Fruit fly (Drosophila melanogaster): ENCODE data around the gene Mon1.

Gene Mon1

DNA sequence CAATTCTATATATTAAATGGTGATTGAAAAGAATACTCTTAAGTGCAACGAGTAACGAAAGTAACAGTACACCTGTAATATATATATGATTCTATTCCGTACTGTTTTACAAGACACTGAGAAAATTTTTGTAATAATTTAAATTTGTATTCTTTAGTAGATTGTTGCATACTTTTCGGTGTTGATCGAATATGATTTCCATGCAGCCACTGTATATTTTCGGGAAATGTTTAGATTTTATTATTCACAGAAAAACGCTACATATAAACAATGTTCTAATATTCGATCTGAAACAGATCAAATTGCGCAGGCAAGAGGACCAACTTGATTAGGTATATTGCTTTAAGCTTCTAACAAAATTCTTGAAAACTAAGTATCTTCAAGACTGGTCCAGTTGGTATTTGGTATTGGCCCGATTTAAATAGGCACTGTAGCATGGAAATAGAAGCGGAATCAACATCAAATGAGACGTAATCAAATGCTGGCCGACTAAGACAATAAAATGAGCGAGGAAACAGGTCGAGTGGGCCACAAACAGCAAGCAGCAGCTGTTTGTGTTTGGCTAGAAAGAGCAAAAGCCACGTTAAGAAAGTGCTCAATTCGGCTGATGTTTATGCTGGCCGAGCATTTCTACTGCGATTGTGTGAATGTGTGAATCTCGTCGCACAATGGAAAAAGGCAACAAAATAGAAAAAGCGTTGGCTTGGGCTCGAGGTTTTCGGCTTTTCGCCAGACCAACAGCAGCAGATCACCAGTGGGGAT, 38.0 kb upstream of the Mon1 start, which contains the start of gene CG15629:
Gene CG15629 (plus strand): TSS at position 749 of the 762 bp plus-strand sequence.
- TF ChIP-seq Dif (GFP tag; optimal IDR thresholded peaks at IDR 0.05; ENCODE audit: partially characterized antibody) (no peak), brk (GFP tag; optimal IDR thresholded peaks at IDR 0.05) (peak; percentile 40), CrebA (GFP tag; optimal IDR thresholded peaks at IDR 0.05; ENCODE audit: borderline replicate concordance) (no peak), N (GFP tag; optimal IDR thresholded peaks at IDR 0.05) (peak; percentile 18), Myc (optimal IDR thresholded peaks at IDR 0.05) (peak; percentile 81), tai (GFP tag; optimal IDR thresholded peaks at IDR 0.05) (peak; percentile 49)

DNA sequence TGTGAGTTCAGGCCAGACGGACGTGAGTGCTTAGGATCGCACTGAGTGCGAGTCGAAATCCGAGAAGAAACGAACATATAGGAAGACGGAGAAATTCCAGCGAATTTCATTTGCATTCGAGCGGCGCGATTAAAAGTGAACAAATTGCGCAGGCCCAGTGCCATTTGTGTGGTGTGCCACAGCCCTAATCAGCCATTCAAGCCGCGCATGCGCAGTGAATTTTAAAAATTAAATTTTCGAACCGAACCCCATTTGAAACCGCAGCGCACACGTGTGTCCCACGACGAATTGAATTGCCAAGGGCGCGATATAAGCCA, 37.5 kb upstream of the Mon1 start:
- peak; percentile 17 for TF ChIP-seq Vsx2 (GFP tag; optimal IDR thresholded peaks at IDR 0.05; ENCODE audit: partially characterized antibody)
- no peak for TF ChIP-seq brk (GFP tag; optimal IDR thresholded peaks at IDR 0.05)

DNA sequence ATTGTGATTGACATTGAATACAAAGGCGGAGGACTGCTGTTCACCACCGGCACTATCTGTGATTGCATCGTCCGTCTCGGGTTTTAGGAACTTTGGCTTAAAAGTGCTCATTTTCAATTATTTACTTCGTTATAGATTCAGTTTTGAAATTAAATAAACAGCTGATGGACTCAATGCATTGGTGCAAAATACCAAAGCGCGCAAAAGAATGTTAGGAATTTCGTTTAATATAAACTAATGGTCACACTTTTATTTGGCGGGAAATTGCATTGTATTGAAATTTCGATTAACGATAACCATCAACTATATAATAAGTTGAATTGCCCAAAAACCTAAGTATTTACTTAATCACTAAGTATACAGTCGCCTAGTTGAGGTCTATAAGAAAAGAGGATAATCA, 32.4 kb upstream of the Mon1 start, which contains the start of gene CG3225:
Gene CG3225 (minus strand): TSS at position 190 of the 400 bp plus-strand sequence.
- TF ChIP-seq Mio (GFP tag; optimal IDR thresholded peaks at IDR 0.05): no peak
- no peak for TF ChIP-seq Sp1 (GFP tag; optimal IDR thresholded peaks at IDR 0.05)
- no peak for TF ChIP-seq sv (GFP tag; optimal IDR thresholded peaks at IDR 0.05)

DNA sequence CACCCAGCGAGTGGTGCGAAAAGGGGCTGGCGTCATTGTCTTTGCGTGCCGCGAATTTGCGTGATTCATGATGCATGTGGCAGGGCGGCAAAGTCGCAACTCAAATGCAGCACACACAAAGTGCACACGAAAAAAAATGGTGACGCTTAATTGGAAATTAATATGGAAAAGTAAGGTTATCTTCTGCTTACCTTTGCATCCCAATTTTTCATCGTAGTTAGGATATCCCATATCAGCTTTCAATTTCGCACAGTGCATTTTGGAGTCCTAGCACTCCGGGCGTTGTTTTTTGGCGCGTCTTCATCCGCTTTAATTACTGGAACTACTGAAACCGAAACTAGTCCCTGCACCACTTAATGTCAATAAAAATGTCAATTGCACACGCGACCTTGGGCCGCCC, 30.4 kb upstream of the Mon1 start:
- no peak for TF ChIP-seq Hr78 (GFP tag; optimal IDR thresholded peaks at IDR 0.05)
- TF ChIP-seq fru (GFP tag; optimal IDR thresholded peaks at IDR 0.05): peak; percentile 15
- TF ChIP-seq foxo (GFP tag; optimal IDR thresholded peaks at IDR 0.05): peak in 1 of 2 experiments; percentile 11
- TF ChIP-seq Hr83 (GFP tag; optimal IDR thresholded peaks at IDR 0.05; ENCODE audit: poor library complexity, severe bottlenecking): no peak
- peak; percentile 11 for TF ChIP-seq br (GFP tag; optimal IDR thresholded peaks at IDR 0.05)
- peak; percentile 10 for TF ChIP-seq ey (GFP tag; optimal IDR thresholded peaks at IDR 0.05)

DNA sequence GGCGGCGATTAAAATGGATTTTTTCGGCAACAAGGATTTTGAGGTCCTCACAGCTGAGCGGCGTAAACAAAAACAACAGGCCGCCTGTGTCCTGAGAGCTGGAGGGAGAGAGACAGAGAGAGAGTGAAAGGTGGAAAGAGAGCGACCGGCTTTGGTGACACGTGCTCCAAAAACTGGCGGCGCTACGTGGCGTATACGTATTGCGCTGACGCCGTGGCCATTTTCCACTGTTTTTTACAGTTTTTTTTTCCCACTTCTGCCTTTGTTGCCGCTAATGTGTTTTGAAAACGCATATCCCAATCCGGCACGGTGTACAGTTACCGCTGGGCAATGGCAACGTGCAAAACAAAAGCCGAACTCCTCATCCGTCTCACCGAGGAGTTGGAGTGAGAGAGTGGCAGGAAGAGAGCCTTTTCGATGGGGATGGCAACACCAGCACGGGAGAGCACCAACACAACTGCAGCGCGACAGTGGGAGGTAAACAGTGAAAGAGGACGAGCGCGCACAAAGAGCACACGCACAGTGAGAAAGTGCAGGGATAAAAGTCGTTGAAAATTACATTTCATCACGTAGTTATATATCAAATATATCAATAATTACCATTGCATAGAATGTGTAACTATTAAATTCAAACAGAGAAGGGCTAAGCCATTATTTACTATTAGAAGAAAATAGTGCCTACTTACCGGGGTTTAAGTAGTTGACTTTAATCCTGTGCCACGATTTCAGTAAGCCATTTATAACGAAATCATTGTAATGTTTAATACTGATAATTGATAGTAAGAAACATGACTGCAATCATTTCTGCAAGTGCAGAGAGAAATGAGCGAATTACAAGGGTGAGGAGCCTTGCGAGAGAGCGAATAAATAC, 29.8 kb upstream of the Mon1 start:
- no peak for TF ChIP-seq lola (GFP tag; optimal IDR thresholded peaks at IDR 0.05)
- TF ChIP-seq br (GFP tag; optimal IDR thresholded peaks at IDR 0.05): peak; percentile 68
- no peak for TF ChIP-seq CrebA (GFP tag; optimal IDR thresholded peaks at IDR 0.05; ENCODE audit: borderline replicate concordance)
- TF ChIP-seq OdsH (GFP tag; optimal IDR thresholded peaks at IDR 0.05): peak; percentile 74
- TF ChIP-seq Vsx2 (GFP tag; optimal IDR thresholded peaks at IDR 0.05; ENCODE audit: partially characterized antibody): no peak
- no peak for TF ChIP-seq usp (GFP tag; optimal IDR thresholded peaks at IDR 0.05)
- TF ChIP-seq sage (GFP tag; optimal IDR thresholded peaks at IDR 0.05): no peak
- no peak for TF ChIP-seq Dfd (GFP tag; optimal IDR thresholded peaks at IDR 0.05)
- TF ChIP-seq Mio (GFP tag; optimal IDR thresholded peaks at IDR 0.05): no peak
- peak; percentile 55 for TF ChIP-seq CG9705 (GFP tag; optimal IDR thresholded peaks at IDR 0.05)
- no peak for TF ChIP-seq woc (GFP tag; optimal IDR thresholded peaks at IDR 0.05)
- peak; percentile 57 for TF ChIP-seq ey (GFP tag; optimal IDR thresholded peaks at IDR 0.05)
- peak; percentile 74 for TF ChIP-seq h (GFP tag; optimal IDR thresholded peaks at IDR 0.05)
- TF ChIP-seq Abd-B (GFP tag; optimal IDR thresholded peaks at IDR 0.05): no peak
- TF ChIP-seq tai (GFP tag; optimal IDR thresholded peaks at IDR 0.05): peak; percentile 65
- TF ChIP-seq Sp1 (GFP tag; optimal IDR thresholded peaks at IDR 0.05): peak; percentile 81
- no peak for TF ChIP-seq Myc (optimal IDR thresholded peaks at IDR 0.05)
- no peak for TF ChIP-seq dsf (GFP tag; optimal IDR thresholded peaks at IDR 0.05; ENCODE audit: borderline replicate concordance)
- peak; percentile 54 for TF ChIP-seq rgr (GFP tag; optimal IDR thresholded peaks at IDR 0.05)
- TF ChIP-seq dmrt93B (GFP tag; optimal IDR thresholded peaks at IDR 0.05): peak; percentile 55
- TF ChIP-seq Hr78 (GFP tag; optimal IDR thresholded peaks at IDR 0.05): no peak
- peak; percentile 25 for TF ChIP-seq Jra (GFP tag; optimal IDR thresholded peaks at IDR 0.05)
- no peak for TF ChIP-seq N (GFP tag; optimal IDR thresholded peaks at IDR 0.05)
- peak in 1 of 2 experiments; percentile 82 for TF ChIP-seq foxo (GFP tag; optimal IDR thresholded peaks at IDR 0.05)
- peak; percentile 78 for TF ChIP-seq psq (GFP tag; optimal IDR thresholded peaks at IDR 0.05)
- peak; percentile 18 for TF ChIP-seq brk (GFP tag; optimal IDR thresholded peaks at IDR 0.05)
- no peak for TF ChIP-seq pan (optimal IDR thresholded peaks at IDR 0.05)
- TF ChIP-seq jim (GFP tag; optimal IDR thresholded peaks at IDR 0.05): no peak
- peak; percentile 50 for TF ChIP-seq Hnf4 (GFP tag; optimal IDR thresholded peaks at IDR 0.05)
- peak; percentile 71 for TF ChIP-seq HLH106 (tag; optimal IDR thresholded peaks at IDR 0.05)
- TF ChIP-seq Dif (GFP tag; optimal IDR thresholded peaks at IDR 0.05; ENCODE audit: partially characterized antibody): peak; percentile 35
- no peak for TF ChIP-seq dl (GFP tag; optimal IDR thresholded peaks at IDR 0.05; ENCODE audit: insufficient read depth in 1 of 2, partially characterized antibody in 2 of 2)
- no peak for TF ChIP-seq Rel (GFP tag; optimal IDR thresholded peaks at IDR 0.05)
- no peak for TF ChIP-seq Rel (tag; optimal IDR thresholded peaks at IDR 0.05)
- TF ChIP-seq fru (GFP tag; optimal IDR thresholded peaks at IDR 0.05): peak; percentile 80

Data from whole organism, wandering third instar larva.